Fruit fly (Drosophila melanogaster) whole organism, embryonic: ENCODE data around the gene vnd.

Experiments used
- Abd-B ChIP-seq: fragments of 200-800 bp; sonication (Bioruptor generic); optimal IDR thresholded peaks from 2 replicates; lab custom pipeline; 2018; ENCODE audit warnings: missing biosample characterization, mild to moderate bottlenecking, missing genetic modification characterization, moderate library complexity
- CG11398 ChIP-seq: fragments of 200-800 bp; sonication (Bioruptor generic); optimal IDR thresholded peaks from 2 replicates; lab custom pipeline; 2016; ENCODE audit warnings: missing biosample characterization, missing genetic modification characterization
- CG12391 ChIP-seq: fragments of 200-800 bp; sonication (Bioruptor generic); optimal IDR thresholded peaks from 3 replicates; lab custom pipeline; 2018; ENCODE audit warnings: missing biosample characterization, mild to moderate bottlenecking, missing genetic modification characterization, moderate library complexity
- CG12744 ChIP-seq: fragments of 200-800 bp; sonication (Bioruptor generic); optimal IDR thresholded peaks from 2 replicates; lab custom pipeline; 2016; ENCODE audit warnings: missing biosample characterization, missing genetic modification characterization
- CG13123 ChIP-seq: fragments of 200-800 bp; sonication (Bioruptor generic); optimal IDR thresholded peaks from 2 replicates; lab custom pipeline; 2016; ENCODE audit warnings: missing biosample characterization, missing genetic modification characterization
- CG17612 ChIP-seq: fragments of 200-800 bp; sonication (Bioruptor generic); IDR thresholded peaks from 2 replicates; pipeline ENCODE4 v1.3.6; 2022; ENCODE audit warnings: missing biosample characterization, missing genetic modification characterization
- CG18011 ChIP-seq: fragments of 200-800 bp; sonication (Bioruptor generic); optimal IDR thresholded peaks from 2 replicates; lab custom pipeline; 2017; ENCODE audit warnings: missing biosample characterization, missing genetic modification characterization, mild to moderate bottlenecking, moderate library complexity, missing genotype
- CG1832 ChIP-seq: fragments of 200-800 bp; sonication (Bioruptor generic); optimal IDR thresholded peaks from 2 replicates; lab custom pipeline; 2017; ENCODE audit warnings: missing biosample characterization, mild to moderate bottlenecking, missing genetic modification characterization, inconsistent platforms
- CG31365 ChIP-seq: fragments of 200-800 bp; sonication (Bioruptor generic); optimal IDR thresholded peaks from 2 replicates; lab custom pipeline; 2018; ENCODE audit warnings: missing biosample characterization, mild to moderate bottlenecking, missing genetic modification characterization
- CG31441 ChIP-seq: fragments of 200-800 bp; sonication (Bioruptor generic); IDR thresholded peaks from 2 replicates; pipeline ENCODE4 v1.3.6; 2022; ENCODE audit warnings: missing biosample characterization, missing genetic modification characterization
- CG4404 ChIP-seq: fragments of 200-800 bp; sonication (Bioruptor generic); IDR thresholded peaks from 2 replicates; pipeline ENCODE4 v1.3.6; 2022; ENCODE audit warnings: missing biosample characterization, missing genetic modification characterization
- CG4854 ChIP-seq: fragments of 200-800 bp; sonication (Bioruptor generic); optimal IDR thresholded peaks from 2 replicates; lab custom pipeline; 2016; ENCODE audit warnings: missing biosample characterization, missing genetic modification characterization, inconsistent platforms
- CG5953 ChIP-seq: fragments of 200-800 bp; sonication (Bioruptor generic); IDR thresholded peaks from 2 replicates; pipeline ENCODE4 v1.3.6; 2022; ENCODE audit warnings: missing biosample characterization, missing genetic modification characterization
- CG6654 ChIP-seq: fragments of 200-800 bp; sonication (Bioruptor generic); optimal IDR thresholded peaks from 2 replicates; lab custom pipeline; 2017; ENCODE audit warnings: missing biosample characterization, mild to moderate bottlenecking, missing genetic modification characterization
- CG7963 ChIP-seq: fragments of 200-800 bp; sonication (Bioruptor generic); IDR thresholded peaks from 3 replicates; pipeline ENCODE4 v1.3.6; 2022; ENCODE audit warnings: missing biosample characterization, missing genetic modification characterization; ENCODE audit not compliant: partially characterized antibody
- CG8924 ChIP-seq: fragments of 200-800 bp; optimal IDR thresholded peaks from 3 replicates; lab custom pipeline; 2019; ENCODE audit warnings: missing biosample characterization, mild to moderate bottlenecking, missing genetic modification characterization, moderate library complexity
- CTCF ChIP-seq: fragments of 200-800 bp; sonication (Bioruptor generic); optimal IDR thresholded peaks from 2 replicates; lab custom pipeline; 2017; ENCODE audit warnings: missing biosample characterization, mild to moderate bottlenecking, missing genetic modification characterization, moderate library complexity
- Chrac-16 ChIP-seq: fragments of 200-800 bp; sonication (Bioruptor generic); optimal IDR thresholded peaks from 3 replicates; lab custom pipeline; 2016; ENCODE audit warnings: missing biosample characterization, missing genetic modification characterization
- CrebB ChIP-seq: fragments of 200-800 bp; sonication (Bioruptor generic); optimal IDR thresholded peaks from 3 replicates; lab custom pipeline; 2018; ENCODE audit warnings: missing biosample characterization, mild to moderate bottlenecking, missing genetic modification characterization
- Deaf1 ChIP-seq: fragments of 200-800 bp; optimal IDR thresholded peaks from 3 replicates; lab custom pipeline; 2019; ENCODE audit warnings: missing biosample characterization, mild to moderate bottlenecking, missing genetic modification characterization, moderate library complexity
- Dek ChIP-seq: fragments of 200-800 bp; sonication (Bioruptor generic); optimal IDR thresholded peaks from 3 replicates; lab custom pipeline; 2019; ENCODE audit warnings: missing biosample characterization, mild to moderate bottlenecking, missing genetic modification characterization, moderate library complexity
- E2f1 ChIP-seq: fragments of 200-800 bp; sonication (Bioruptor generic); IDR thresholded peaks from 2 replicates; pipeline ENCODE4 v1.3.6; 2022; ENCODE audit warnings: missing biosample characterization, missing genetic modification characterization
- E2f2 ChIP-seq: fragments of 200-800 bp; sonication (Bioruptor generic); IDR thresholded peaks from 2 replicates; pipeline ENCODE4 v1.3.6; 2022; ENCODE audit warnings: missing biosample characterization, missing genetic modification characterization
- Ets97D ChIP-seq: fragments of 200-800 bp; sonication (Bioruptor generic); optimal IDR thresholded peaks from 3 replicates; lab custom pipeline; 2016; ENCODE audit warnings: missing biosample characterization, missing genetic modification characterization
- GATAe ChIP-seq: fragments of 200-800 bp; sonication (Bioruptor generic); conservative IDR thresholded peaks from 2 replicates; pipeline ENCODE4 v1.3.6; 2022; ENCODE audit warnings: missing biosample characterization, missing genetic modification characterization
- Hr51 ChIP-seq, 2 experiments: fragments of 200-800 bp; sonication (Bioruptor generic); optimal IDR thresholded peaks; 2 replicates in 1 of 2; 3 replicates in 1 of 2; lab custom pipeline; 2016 to 2018; ENCODE audit warnings: missing biosample characterization in 2 of 2, missing genetic modification characterization in 2 of 2, mild to moderate bottlenecking in 1 of 2, moderate library complexity in 1 of 2
- MTF-1 ChIP-seq: fragments of 200-800 bp; sonication (Bioruptor generic); optimal IDR thresholded peaks from 2 replicates; lab custom pipeline; 2018; ENCODE audit warnings: missing biosample characterization, mild to moderate bottlenecking, missing genetic modification characterization, borderline replicate concordance
- Sin3A ChIP-seq: fragments of >200 bp; optimal IDR thresholded peaks from 2 replicates; lab custom pipeline; 2018
- Six4 ChIP-seq: fragments of 200-800 bp; sonication (Bioruptor generic); optimal IDR thresholded peaks from 2 replicates; lab custom pipeline; 2016; ENCODE audit warnings: missing biosample characterization, missing genetic modification characterization
- Sry-δ ChIP-seq: fragments of 200-800 bp; sonication (Bioruptor generic); optimal IDR thresholded peaks from 2 replicates; lab custom pipeline; 2016; ENCODE audit warnings: missing biosample characterization, missing genetic modification characterization
- Taf1 ChIP-seq: fragments of 200-800 bp; sonication (Bioruptor generic); IDR thresholded peaks from 2 replicates; pipeline ENCODE4 v1.3.6; 2022; ENCODE audit warnings: missing biosample characterization, missing genetic modification characterization
- bcd ChIP-seq: fragments of 200-800 bp; sonication (Bioruptor generic); optimal IDR thresholded peaks from 2 replicates; lab custom pipeline; 2017; ENCODE audit warnings: missing biosample characterization, mild to moderate bottlenecking, missing genetic modification characterization
- bowl ChIP-seq: fragments of 200-800 bp; sonication (Bioruptor generic); IDR thresholded peaks from 2 replicates; pipeline ENCODE4 v1.3.6; 2022; ENCODE audit warnings: missing biosample characterization, missing genetic modification characterization
- cas ChIP-seq: fragments of 200-800 bp; sonication (Bioruptor generic); IDR thresholded peaks from 2 replicates; pipeline ENCODE4 v1.3.6; 2022; ENCODE audit warnings: missing biosample characterization, missing genetic modification characterization
- ci ChIP-seq: fragments of 200-800 bp; sonication (Bioruptor generic); IDR thresholded peaks from 3 replicates; pipeline ENCODE4 v1.3.6; 2022; ENCODE audit warnings: missing biosample characterization, missing genetic modification characterization
- corto ChIP-seq: fragments of 200-800 bp; sonication (Bioruptor generic); optimal IDR thresholded peaks from 2 replicates; lab custom pipeline; 2016; ENCODE audit warnings: missing biosample characterization, mild to moderate bottlenecking, missing genetic modification characterization, moderate library complexity
- dimm ChIP-seq: fragments of 200-800 bp; sonication (Bioruptor generic); IDR thresholded peaks from 2 replicates; pipeline ENCODE4 v1.3.6; 2022; ENCODE audit warnings: missing biosample characterization, missing genetic modification characterization
- dysf ChIP-seq: fragments of 200-800 bp; sonication (Bioruptor generic); IDR thresholded peaks from 3 replicates; pipeline ENCODE4 v1.3.6; 2022; ENCODE audit warnings: missing biosample characterization, missing genetic modification characterization
- fd64A ChIP-seq: fragments of 200-800 bp; sonication (Bioruptor generic); optimal IDR thresholded peaks from 3 replicates; lab custom pipeline; 2018; ENCODE audit warnings: missing biosample characterization, mild to moderate bottlenecking, missing genetic modification characterization
- gce ChIP-seq: fragments of 200-800 bp; sonication (Bioruptor generic); IDR thresholded peaks from 3 replicates; pipeline ENCODE4 v1.3.6; 2022; ENCODE audit warnings: missing biosample characterization, missing genetic modification characterization
- grau ChIP-seq: fragments of 200-800 bp; optimal IDR thresholded peaks from 3 replicates; lab custom pipeline; 2019; ENCODE audit warnings: missing biosample characterization, mild to moderate bottlenecking, missing genetic modification characterization, moderate library complexity
- knrl ChIP-seq: fragments of 200-800 bp; sonication (Bioruptor generic); IDR thresholded peaks from 3 replicates; pipeline ENCODE4 v1.3.6; 2022; ENCODE audit warnings: missing biosample characterization, missing genetic modification characterization; ENCODE audit not compliant: partially characterized antibody
- lilli ChIP-seq: fragments of 200-800 bp; sonication (Bioruptor generic); optimal IDR thresholded peaks from 3 replicates; lab custom pipeline; 2016; ENCODE audit warnings: missing biosample characterization, missing genetic modification characterization
- odd ChIP-seq: fragments of 200-800 bp; sonication (Bioruptor generic); optimal IDR thresholded peaks from 2 replicates; lab custom pipeline; 2017; ENCODE audit warnings: missing biosample characterization, mild to moderate bottlenecking, missing genetic modification characterization
- org-1 ChIP-seq: fragments of 200-800 bp; sonication (Bioruptor generic); optimal IDR thresholded peaks from 2 replicates; lab custom pipeline; 2017; ENCODE audit warnings: missing biosample characterization, missing genetic modification characterization
- p53 ChIP-seq: fragments of 200-800 bp; sonication (Bioruptor generic); optimal IDR thresholded peaks from 2 replicates; lab custom pipeline; 2016; ENCODE audit warnings: missing biosample characterization, missing genetic modification characterization
- pita ChIP-seq: fragments of 200-800 bp; sonication (Bioruptor generic); optimal IDR thresholded peaks from 2 replicates; lab custom pipeline; 2017; ENCODE audit warnings: missing biosample characterization, mild to moderate bottlenecking, missing genetic modification characterization
- prd ChIP-seq, 3 experiments: fragments of >200 bp in 2 of 3; fragments of 200-800 bp in 1 of 3; sonication (Bioruptor generic) in 1 of 3; optimal IDR thresholded peaks in 2 of 3; IDR thresholded peaks in 1 of 3; 2 replicates in 2 of 3; 3 replicates in 1 of 3; pipeline versions ENCODE4 v1.3.6 to Lab custom; 2017 to 2022; ENCODE audit warnings: missing biosample characterization in 1 of 3, missing genetic modification characterization in 1 of 3
- schlank ChIP-seq: fragments of 200-800 bp; sonication (Bioruptor generic); optimal IDR thresholded peaks from 2 replicates; lab custom pipeline; 2018; ENCODE audit warnings: missing biosample characterization, mild to moderate bottlenecking, missing genetic modification characterization
- sens ChIP-seq: fragments of 200-800 bp; sonication (Bioruptor generic); peaks from one replicate; lab custom pipeline; 2016; ENCODE audit warnings: missing biosample characterization, missing genetic modification characterization
- sug ChIP-seq: fragments of 200-800 bp; optimal IDR thresholded peaks from 2 replicates; lab custom pipeline; 2019; ENCODE audit warnings: missing biosample characterization, mild to moderate bottlenecking, missing genetic modification characterization, moderate library complexity
- tio ChIP-seq: fragments of 200-800 bp; sonication (Bioruptor generic); optimal IDR thresholded peaks from 2 replicates; lab custom pipeline; 2017; ENCODE audit warnings: missing biosample characterization, missing genetic modification characterization, inconsistent platforms
- vvl ChIP-seq: fragments of 200-800 bp; sonication (Bioruptor generic); IDR thresholded peaks from 2 replicates; pipeline ENCODE4 v1.3.6; 2022; ENCODE audit warnings: missing biosample characterization, missing genetic modification characterization

vnd gene

DNA sequence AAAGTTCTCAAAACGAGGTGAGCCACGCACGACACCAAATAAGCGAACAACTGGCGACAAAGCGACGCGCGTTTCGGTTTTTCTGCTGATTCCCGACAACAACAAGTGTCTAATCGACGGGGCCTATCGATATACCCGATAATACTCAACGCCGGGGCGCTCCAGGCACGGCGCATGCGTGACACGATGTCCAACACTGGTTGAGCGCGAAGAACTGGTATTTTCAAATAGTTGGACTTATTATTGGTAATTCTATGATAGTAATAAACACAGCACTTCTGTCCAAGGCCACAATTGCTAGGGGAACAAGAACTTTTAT lies 35.5 kb downstream of the vnd start (continued):
- TF ChIP-seq Hr51 (GFP tag; optimal IDR thresholded peaks at IDR 0.05; lab: Kevin White, UChicago), result no peak
- no peak for TF ChIP-seq CrebB (tag; lab: Kevin White, UChicago)
- no peak for TF ChIP-seq CG6654 (GFP tag; lab: Kevin White, UChicago)
- no peak for TF ChIP-seq CG11398 (GFP tag; lab: Kevin White, UChicago)
- TF ChIP-seq ci, result no peak
- TF ChIP-seq Sin3A (lab: Kevin White, UChicago), result peak; percentile 26
- TF ChIP-seq CG12391 (tag; lab: Kevin White, UChicago), result no peak
- TF ChIP-seq dimm (GFP tag; lab: Robert Waterston, UW), result no peak
- TF ChIP-seq CG12744 (GFP tag; lab: Kevin White, UChicago), result no peak
- TF ChIP-seq gce (GFP tag; lab: Robert Waterston, UW), result no peak
- no peak for TF ChIP-seq CG17612 (GFP tag; lab: Robert Waterston, UW)
- TF ChIP-seq CG4854 (GFP tag; lab: Kevin White, UChicago), result no peak
- no peak for TF ChIP-seq CG13123 (GFP tag; lab: Kevin White, UChicago)
- TF ChIP-seq Six4 (GFP tag; lab: Kevin White, UChicago), result no peak
- TF ChIP-seq prd (optimal IDR thresholded peaks at IDR 0.05; lab: Kevin White, UChicago), result no peak
- 0 out of 3 replicates have a peak, but pooled peaks have one; percentile 27 for TF ChIP-seq prd (GFP tag; IDR thresholded peaks at IDR 0.05; lab: Robert Waterston, UW)
- peak; percentile 90 for TF ChIP-seq E2f2 (GFP tag; lab: Robert Waterston, UW)
- TF ChIP-seq cas, result no peak
- TF ChIP-seq sens (GFP tag; lab: Kevin White, UChicago), result peak; percentile 58
- TF ChIP-seq lilli (GFP tag; lab: Kevin White, UChicago), result peak; percentile 42
- no peak for TF ChIP-seq CG31441
- no peak for TF ChIP-seq Chrac-16
- TF ChIP-seq CG7963 (GFP tag; lab: Robert Waterston, UW), result peak; percentile 64; the same call in 2 of the 3 replicates
- TF ChIP-seq knrl, result peak; percentile 72
- no peak for TF ChIP-seq grau (tag; lab: Kevin White, UChicago)
- TF ChIP-seq Deaf1 (tag; lab: Kevin White, UChicago), result peak; percentile 62
- no peak for TF ChIP-seq bcd (GFP tag; lab: Kevin White, UChicago)
- no peak for TF ChIP-seq CG5953 (GFP tag; lab: Robert Waterston, UW)
- TF ChIP-seq Dek, result no peak
- peak; percentile 52 for TF ChIP-seq CTCF (GFP tag; lab: Kevin White, UChicago)
- TF ChIP-seq fd64A (GFP tag; lab: Kevin White, UChicago), result no peak
- peak; percentile 14 for TF ChIP-seq Ets97D (GFP tag; lab: Kevin White, UChicago)
- no peak for TF ChIP-seq sug (tag; lab: Kevin White, UChicago)
- peak; percentile 3 for TF ChIP-seq p53 (GFP tag; lab: Kevin White, UChicago)
- no peak for TF ChIP-seq Taf1 (GFP tag; lab: Robert Waterston, UW)
- TF ChIP-seq CG1832 (GFP tag; lab: Kevin White, UChicago), result no peak
- no peak for TF ChIP-seq Abd-B
- no peak for TF ChIP-seq odd (GFP tag; lab: Kevin White, UChicago)
- TF ChIP-seq CG8924 (tag; lab: Kevin White, UChicago), result no peak
- TF ChIP-seq org-1 (GFP tag; lab: Kevin White, UChicago), result no peak
- TF ChIP-seq CG31365 (tag; lab: Kevin White, UChicago), result no peak
- TF ChIP-seq GATAe (GFP tag; lab: Robert Waterston, UW), result no peak
- no peak for TF ChIP-seq vvl
- TF ChIP-seq E2f1 (GFP tag; lab: Robert Waterston, UW), result no peak
- TF ChIP-seq corto, result no peak
- no peak for TF ChIP-seq MTF-1 (GFP tag; lab: Kevin White, UChicago)
- TF ChIP-seq bowl (GFP tag; lab: Robert Waterston, UW), result no peak
- TF ChIP-seq CG4404 (GFP tag; lab: Robert Waterston, UW), result no peak
- no peak for TF ChIP-seq schlank (tag; lab: Kevin White, UChicago)
- TF ChIP-seq Sry-δ (GFP tag; lab: Kevin White, UChicago), result peak; percentile 77
- TF ChIP-seq pita (GFP tag; lab: Kevin White, UChicago), result no peak
- no peak for TF ChIP-seq CG18011 (GFP tag; lab: Kevin White, UChicago)
- no peak for TF ChIP-seq tio (GFP tag; lab: Kevin White, UChicago)
- no peak for TF ChIP-seq dysf (GFP tag; lab: Robert Waterston, UW)
